Worm (Caenorhabditis elegans) whole organism, L2 larva: ENCODE results near the gene Y45G5AM.6.

Source experiments
- F13H6.1 ChIP-seq: sonication (generic microtip); optimal IDR thresholded peaks from 2 replicates; lab custom pipeline; 2016; ENCODE audit warnings: missing genetic modification characterization, missing compliant biosample characterization
- R02D3.7 ChIP-seq: fragments of 150-350 bp; optimal IDR thresholded peaks from 2 replicates; lab custom pipeline; 2014; ENCODE audit warnings: missing biosample characterization, missing genetic modification characterization
- Y55F3AM.14 ChIP-seq: fragments of 200-800 bp; sonication (Bioruptor generic); optimal IDR thresholded peaks from 2 replicates; lab custom pipeline; 2018; ENCODE audit warnings: mild to moderate bottlenecking, missing genetic modification characterization, missing compliant biosample characterization
- ZK546.5 ChIP-seq: sonication (generic microtip); optimal IDR thresholded peaks from 2 replicates; lab custom pipeline; 2017; ENCODE audit warnings: missing biosample characterization, missing genetic modification characterization
- alr-1 ChIP-seq: fragments of 150-350 bp; optimal IDR thresholded peaks from 2 replicates; lab custom pipeline; 2014; ENCODE audit warnings: missing biosample characterization, missing genetic modification characterization
- aly-2 ChIP-seq: fragments of 150-350 bp; optimal IDR thresholded peaks from 2 replicates; lab custom pipeline; 2014; ENCODE audit warnings: missing biosample characterization, missing genetic modification characterization
- ama-1 ChIP-seq: fragments of 150-350 bp; optimal IDR thresholded peaks from 2 replicates; lab custom pipeline; 2018; ENCODE audit warnings: inconsistent platforms
- ceh-16 ChIP-seq: fragments of 150-350 bp; optimal IDR thresholded peaks from 2 replicates; lab custom pipeline; 2014; ENCODE audit warnings: missing biosample characterization, missing genetic modification characterization
- ceh-82 ChIP-seq: fragments of 150-350 bp; optimal IDR thresholded peaks from 2 replicates; lab custom pipeline; 2014; ENCODE audit warnings: missing biosample characterization, missing genetic modification characterization
- crh-2 ChIP-seq: sonication (generic microtip); optimal IDR thresholded peaks from 2 replicates; lab custom pipeline; 2017; ENCODE audit warnings: missing biosample characterization, missing genetic modification characterization
- elt-1 ChIP-seq: fragments of 150-350 bp; optimal IDR thresholded peaks from 2 replicates; lab custom pipeline; 2014; ENCODE audit warnings: missing biosample characterization, missing genetic modification characterization
- elt-3 ChIP-seq: sonication (generic microtip); optimal IDR thresholded peaks from 2 replicates; lab custom pipeline; 2017; ENCODE audit warnings: missing biosample characterization, missing genetic modification characterization
- fos-1 ChIP-seq: fragments of 150-350 bp; optimal IDR thresholded peaks from 2 replicates; lab custom pipeline; 2014; ENCODE audit warnings: missing biosample characterization, missing genetic modification characterization
- gmeb-1 ChIP-seq: fragments of 150-350 bp; optimal IDR thresholded peaks from 2 replicates; lab custom pipeline; 2014; ENCODE audit warnings: missing biosample characterization, missing genetic modification characterization
- lin-11 ChIP-seq: fragments of 150-350 bp; sonication (generic microtip); optimal IDR thresholded peaks from 2 replicates; lab custom pipeline; 2014; ENCODE audit warnings: missing biosample characterization, missing genetic modification characterization, inconsistent platforms, mixed read lengths
- lin-13 ChIP-seq: fragments of 150-350 bp; optimal IDR thresholded peaks from 2 replicates; lab custom pipeline; 2014; ENCODE audit warnings: missing biosample characterization, missing genetic modification reagents, missing genetic modification characterization
- lin-39 ChIP-seq: fragments of 150-350 bp; optimal IDR thresholded peaks from 2 replicates; lab custom pipeline; 2014; ENCODE audit warnings: missing biosample characterization, missing genetic modification reagents, missing genetic modification characterization
- lsy-2 ChIP-seq, 2 experiments: fragments of 150-350 bp in 1 of 2; sonication (generic microtip) in 1 of 2; optimal IDR thresholded peaks; 2 replicates each; lab custom pipeline; 2014 to 2017; ENCODE audit warnings: missing biosample characterization in 2 of 2, missing genetic modification characterization in 2 of 2
- mdl-1 ChIP-seq, 2 experiments: fragments of 150-350 bp in 1 of 2; sonication (generic microtip) in 1 of 2; optimal IDR thresholded peaks; 2 replicates each; lab custom pipeline; 2017; ENCODE audit warnings: missing biosample characterization in 2 of 2, missing genetic modification characterization in 2 of 2
- nhr-10 ChIP-seq: sonication (generic microtip); optimal IDR thresholded peaks from 2 replicates; lab custom pipeline; 2017; ENCODE audit warnings: missing biosample characterization, missing genetic modification characterization
- nhr-11 ChIP-seq: fragments of 150-350 bp; optimal IDR thresholded peaks from 2 replicates; lab custom pipeline; 2014; ENCODE audit warnings: missing biosample characterization, missing genetic modification characterization
- nhr-12 ChIP-seq: fragments of 150-350 bp; optimal IDR thresholded peaks from 2 replicates; lab custom pipeline; 2014; ENCODE audit warnings: missing biosample characterization, missing genetic modification characterization
- nhr-129 ChIP-seq: fragments of 150-350 bp; optimal IDR thresholded peaks from 2 replicates; lab custom pipeline; 2014; ENCODE audit warnings: missing biosample characterization, missing genetic modification characterization
- nhr-21 ChIP-seq: fragments of 150-350 bp; optimal IDR thresholded peaks from 2 replicates; lab custom pipeline; 2014; ENCODE audit warnings: missing biosample characterization, missing genetic modification characterization
- nhr-23 ChIP-seq: fragments of 150-350 bp; optimal IDR thresholded peaks from 2 replicates; lab custom pipeline; 2014; ENCODE audit warnings: missing biosample characterization, missing genetic modification reagents, missing genetic modification characterization
- nhr-25 ChIP-seq: fragments of 150-350 bp; sonication (generic microtip); optimal IDR thresholded peaks from 3 replicates; lab custom pipeline; 2014; ENCODE audit warnings: missing biosample characterization, missing genetic modification characterization
- nhr-6 ChIP-seq: fragments of 150-350 bp; optimal IDR thresholded peaks from 2 replicates; lab custom pipeline; 2014; ENCODE audit warnings: missing biosample characterization, missing genetic modification characterization
- nhr-77 ChIP-seq: fragments of 150-350 bp; optimal IDR thresholded peaks from 2 replicates; lab custom pipeline; 2014; ENCODE audit warnings: missing biosample characterization, missing genetic modification characterization
- peb-1 ChIP-seq: fragments of 150-350 bp; optimal IDR thresholded peaks from 2 replicates; lab custom pipeline; 2014; ENCODE audit warnings: missing biosample characterization, missing genetic modification characterization
- sem-4 ChIP-seq: fragments of 150-350 bp; optimal IDR thresholded peaks from 2 replicates; lab custom pipeline; 2014; ENCODE audit warnings: missing biosample characterization, missing genetic modification reagents, missing genetic modification characterization
- skn-1 ChIP-seq: sonication (generic microtip); optimal IDR thresholded peaks from 2 replicates; lab custom pipeline; 2017; ENCODE audit warnings: missing biosample characterization, missing genetic modification characterization
- sma-3 ChIP-seq: sonication (generic microtip); optimal IDR thresholded peaks from 2 replicates; lab custom pipeline; 2016; ENCODE audit warnings: missing genetic modification reagents, missing genetic modification characterization, missing compliant biosample characterization
- sma-9 ChIP-seq, 2 experiments: fragments of 150-350 bp in 1 of 2; sonication (generic microtip) in 1 of 2; optimal IDR thresholded peaks; 2 replicates each; lab custom pipeline; 2014 to 2016; ENCODE audit warnings: missing genetic modification characterization in 2 of 2, mild to moderate bottlenecking in 1 of 2, missing biosample characterization in 1 of 2, missing compliant biosample characterization in 1 of 2, missing genetic modification reagents in 1 of 2, moderate library complexity in 1 of 2
- snpc-4 ChIP-seq: fragments of 150-350 bp; optimal IDR thresholded peaks from 2 replicates; lab custom pipeline; 2014; ENCODE audit warnings: missing biosample characterization, missing genetic modification characterization
- unc-39 ChIP-seq: fragments of 150-350 bp; optimal IDR thresholded peaks from 2 replicates; lab custom pipeline; 2014; ENCODE audit warnings: missing biosample characterization, missing genetic modification characterization
- unc-55 ChIP-seq: fragments of 150-350 bp; sonication (generic microtip); optimal IDR thresholded peaks from 3 replicates; lab custom pipeline; 2014; ENCODE audit warnings: missing biosample characterization, missing genetic modification reagents, missing genetic modification characterization
- unc-62 ChIP-seq: fragments of 150-350 bp; optimal IDR thresholded peaks from 2 replicates; lab custom pipeline; 2014; ENCODE audit warnings: missing biosample characterization, missing genetic modification reagents, missing genetic modification characterization
- zag-1 ChIP-seq: fragments of 150-350 bp; optimal IDR thresholded peaks from 2 replicates; lab custom pipeline; 2014; ENCODE audit warnings: missing biosample characterization, missing genetic modification characterization
- ztf-11 ChIP-seq: sonication (generic microtip); optimal IDR thresholded peaks from 2 replicates; lab custom pipeline; 2017; ENCODE audit warnings: missing biosample characterization, missing genetic modification characterization
- ztf-4 ChIP-seq: fragments of 150-350 bp; optimal IDR thresholded peaks from 2 replicates; lab custom pipeline; 2014; ENCODE audit warnings: missing biosample characterization, missing genetic modification characterization

Gene Y45G5AM.6

DNA sequence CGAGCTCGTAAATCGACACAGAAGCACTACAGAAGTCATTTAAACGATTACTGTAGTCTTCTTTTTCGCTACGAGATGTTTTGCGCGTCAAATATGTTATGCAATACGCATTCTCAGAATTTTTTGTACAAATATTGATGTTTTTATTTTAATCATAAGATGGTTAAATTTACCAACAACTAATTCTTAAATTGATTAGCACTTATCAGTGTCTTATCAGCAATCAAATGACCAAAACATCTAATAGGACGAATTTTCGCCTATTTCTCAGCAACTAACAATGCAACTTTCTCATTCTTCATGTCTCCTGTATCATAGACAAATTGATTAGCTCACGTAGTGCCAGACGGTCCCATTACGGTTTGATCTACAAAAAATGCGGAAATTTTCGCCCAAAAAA, 33.8 kb upstream of the Y45G5AM.6 start:
- TF ChIP-seq skn-1 (tag; lab: Kevin White, UChicago) (no peak), snpc-4 (tag; lab: Kevin White, UChicago) (no peak), fos-1 (peak; percentile 5), nhr-129 (no peak)

DNA sequence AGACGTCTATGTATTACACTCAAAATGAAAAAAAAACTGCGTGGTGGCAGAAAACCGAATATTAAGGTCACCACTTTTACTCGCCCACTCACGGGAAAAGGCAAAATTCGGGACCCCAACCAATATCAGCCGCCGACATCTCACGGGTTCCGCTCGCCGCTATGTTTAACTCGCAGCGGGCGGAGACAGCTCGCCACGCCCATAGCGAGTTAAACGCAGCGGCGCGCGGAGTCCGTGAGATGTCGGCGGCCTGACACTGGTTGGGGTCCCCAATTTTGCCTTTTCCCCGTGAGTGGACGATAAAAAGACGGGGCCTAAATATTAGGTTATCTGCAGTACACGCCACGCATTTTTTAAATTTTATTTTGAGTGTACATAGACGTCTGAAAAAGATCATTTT, 30.4 kb upstream of the Y45G5AM.6 start:
- TF ChIP-seq nhr-12 (tag; lab: Kevin White, UChicago), result no peak
- TF ChIP-seq alr-1, result no peak

DNA sequence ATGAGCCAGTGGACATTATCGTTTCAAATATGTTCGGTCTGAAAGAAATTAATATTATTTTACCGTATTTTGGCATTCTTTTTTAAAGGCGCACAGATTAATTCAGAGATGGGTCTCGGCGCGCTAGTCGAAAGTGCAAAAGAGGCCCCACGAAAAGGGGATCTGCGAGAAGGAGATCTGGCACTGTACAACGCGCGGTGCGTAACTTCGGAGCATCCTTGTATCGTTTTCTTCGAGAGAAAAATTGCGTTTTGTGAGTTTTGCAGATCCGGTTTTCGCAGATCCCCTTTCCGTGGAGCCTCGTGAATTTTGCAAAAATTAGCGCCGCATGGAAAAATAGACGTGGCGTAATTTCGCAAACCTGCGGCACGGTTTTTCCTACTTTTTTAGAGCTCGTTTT, 29.6 kb upstream of the Y45G5AM.6 start:
- TF ChIP-seq nhr-6 (tag; lab: Kevin White, UChicago) (no peak), nhr-23 (no peak), nhr-10 (tag; lab: Kevin White, UChicago) (no peak), nhr-77 (no peak), ama-1 (lab: Kevin White, UChicago) (no peak), unc-39 (no peak), fos-1 (no peak), ztf-11 (tag; lab: Kevin White, UChicago) (no peak), nhr-25 (no peak), lin-11 (tag; lab: Kevin White, UChicago) (no peak), nhr-12 (tag; lab: Kevin White, UChicago) (no peak), F13H6.1 (tag; lab: Kevin White, UChicago) (no peak), elt-1 (no peak), gmeb-1 (tag; lab: Kevin White, UChicago) (no peak), sma-3 (GFP tag; lab: Kevin White, UChicago) (no peak), unc-55 (GFP tag; lab: Kevin White, UChicago) (no peak), ceh-82 (no peak)
- TF ChIP-seq, all 48 proteins: peak for 0

DNA sequence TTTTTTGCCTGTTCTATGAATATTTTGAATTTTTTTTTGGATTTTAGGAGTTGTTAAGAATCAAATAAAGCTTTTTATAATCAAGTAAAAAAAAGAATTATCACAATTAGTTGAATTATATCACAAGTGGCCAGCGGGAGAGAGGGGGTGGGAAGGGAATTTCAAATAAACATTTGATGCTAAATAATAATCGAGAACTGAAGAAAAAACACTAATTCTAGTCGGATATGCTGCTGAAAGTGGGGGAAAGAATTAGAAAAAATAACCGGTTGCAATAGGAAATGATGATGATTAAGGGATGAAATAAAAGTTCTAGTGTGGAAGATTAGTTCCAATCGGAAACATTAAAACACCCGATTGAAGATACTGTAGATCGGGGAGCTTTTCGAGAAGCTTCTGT, 29.2 kb upstream of the Y45G5AM.6 start:
- TF ChIP-seq unc-39 (no peak), sma-3 (GFP tag; lab: Kevin White, UChicago) (no peak), zag-1 (tag; lab: Kevin White, UChicago) (no peak), Y55F3AM.14 (no peak), sma-9 (GFP tag; optimal IDR thresholded peaks at IDR 0.05; lab: Kevin White, UChicago) (no peak), sma-9 (tag; optimal IDR thresholded peaks at IDR 0.05; lab: Kevin White, UChicago) (no peak), ztf-4 (tag; lab: Kevin White, UChicago) (no peak), ztf-11 (tag; lab: Kevin White, UChicago) (no peak), lin-13 (GFP tag; lab: Kevin White, UChicago) (no peak), nhr-12 (tag; lab: Kevin White, UChicago) (no peak)

DNA sequence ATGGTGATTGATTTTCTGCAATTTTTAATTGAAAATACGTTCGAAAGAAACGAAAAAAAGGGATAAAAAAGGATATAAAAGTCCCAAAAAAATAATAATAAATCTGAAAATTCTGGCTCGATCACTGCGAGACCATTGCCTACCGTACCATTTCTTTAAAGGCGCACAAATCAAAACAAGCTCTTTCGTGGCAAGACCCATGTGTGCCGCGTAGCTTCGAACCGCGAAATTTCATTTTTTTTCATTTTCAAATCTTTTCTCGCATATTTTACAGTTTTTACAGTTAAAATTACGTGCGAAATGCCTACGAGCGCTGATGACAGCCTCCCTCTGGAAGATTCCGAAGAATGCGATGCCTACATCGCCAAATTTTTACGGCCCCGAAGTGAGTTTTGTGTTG, 23.5 kb upstream of the Y45G5AM.6 start, which contains the start of the genes coh-4 and pid-5:
Gene coh-4 (minus strand): TSS at position 17 of the 400 bp plus-strand sequence.
Gene pid-5 (plus strand): TSS at position 259 of the 400 bp plus-strand sequence.
- TF ChIP-seq zag-1 (tag; lab: Kevin White, UChicago) (no peak), lin-13 (GFP tag; lab: Kevin White, UChicago) (no peak), nhr-21 (tag; lab: Kevin White, UChicago) (no peak), ceh-16 (tag; lab: Kevin White, UChicago) (no peak), lin-39 (no peak), sem-4 (no peak), R02D3.7 (tag; lab: Kevin White, UChicago) (no peak), aly-2 (tag; lab: Kevin White, UChicago) (no peak)

DNA sequence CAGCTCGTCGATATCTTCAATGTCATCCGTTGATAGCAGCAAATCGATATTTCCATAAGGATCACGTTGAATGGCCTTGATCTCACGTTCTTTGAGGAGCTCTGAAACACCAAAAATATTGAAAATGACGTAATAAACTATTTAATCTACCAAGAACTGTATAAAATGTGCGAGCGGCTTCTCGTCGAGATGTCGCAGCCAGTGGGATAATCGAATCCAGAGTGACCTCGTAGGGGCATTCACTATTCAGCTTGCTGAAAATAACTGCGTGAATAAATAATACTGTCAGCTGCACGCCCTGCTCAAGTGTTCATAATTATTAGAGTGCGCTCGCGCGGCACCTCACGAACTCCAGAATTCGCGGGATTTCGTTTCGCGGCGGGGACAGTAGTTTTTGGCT, 18.0 kb upstream of the Y45G5AM.6 start, which contains the start of gene Y45G5AM.7:
Gene Y45G5AM.7 (minus strand): TSS at position 101 of the 400 bp plus-strand sequence.
- no peak for TF ChIP-seq elt-3 (tag; lab: Kevin White, UChicago)
- TF ChIP-seq skn-1 (tag; lab: Kevin White, UChicago), result no peak
- no peak for TF ChIP-seq gmeb-1 (tag; lab: Kevin White, UChicago)
- no peak for TF ChIP-seq unc-62 (GFP tag; lab: Kevin White, UChicago)
- no peak for TF ChIP-seq fos-1
- TF ChIP-seq nhr-11 (tag; lab: Kevin White, UChicago), result no peak
- TF ChIP-seq nhr-21 (tag; lab: Kevin White, UChicago), result no peak
- TF ChIP-seq elt-1, result no peak
- TF ChIP-seq lin-11 (tag; lab: Kevin White, UChicago), result no peak
- TF ChIP-seq lsy-2 (tag; optimal IDR thresholded peaks at IDR 0.05; lab: Kevin White, UChicago), result no peak
- no peak for TF ChIP-seq ZK546.5 (tag; lab: Kevin White, UChicago)
- TF ChIP-seq nhr-77, result no peak
- TF ChIP-seq ceh-82, result no peak
- TF ChIP-seq lin-13 (GFP tag; lab: Kevin White, UChicago), result no peak
- no peak for TF ChIP-seq alr-1
- no peak for TF ChIP-seq peb-1 (tag; lab: Kevin White, UChicago)
- no peak for TF ChIP-seq nhr-23
- TF ChIP-seq mdl-1 (tag; optimal IDR thresholded peaks at IDR 0.05; lab: Kevin White, UChicago), result no peak
- TF ChIP-seq nhr-6 (tag; lab: Kevin White, UChicago), result no peak
- no peak for TF ChIP-seq crh-2 (tag; lab: Kevin White, UChicago)
